Worm (Caenorhabditis elegans) whole organism, late embryonic: ENCODE data around the gene col-161.

Experiments used
- F13H6.1 ChIP-seq: sonication (generic microtip); optimal IDR thresholded peaks from 2 replicates; lab custom pipeline; 2016; ENCODE audit warnings: missing genetic modification characterization, missing compliant biosample characterization
- nhr-11 ChIP-seq: fragments of 150-350 bp; optimal IDR thresholded peaks from 2 replicates; lab custom pipeline; 2014; ENCODE audit warnings: missing biosample characterization, missing genetic modification characterization
- npax-4 ChIP-seq: sonication (generic microtip); optimal IDR thresholded peaks from 2 replicates; lab custom pipeline; 2016; ENCODE audit warnings: missing genetic modification characterization, missing compliant biosample characterization
- pag-3 ChIP-seq: sonication (generic microtip); optimal IDR thresholded peaks from 2 replicates; lab custom pipeline; 2016; ENCODE audit warnings: missing compliant biosample characterization, missing genetic modification characterization, borderline replicate concordance
- sox-2 ChIP-seq: fragments of 200-800 bp; sonication (Bioruptor generic); IDR thresholded peaks from 2 replicates; pipeline ENCODE4 v1.3.6; 2022; ENCODE audit warnings: missing genetic modification reagents, missing genetic modification characterization, missing compliant biosample characterization
- sox-4 ChIP-seq: sonication (generic microtip); optimal IDR thresholded peaks from 2 replicates; lab custom pipeline; 2017; ENCODE audit warnings: mild to moderate bottlenecking, missing genetic modification characterization, inconsistent platforms, missing compliant biosample characterization
- unc-55 ChIP-seq: sonication (generic microtip); optimal IDR thresholded peaks from 2 replicates; lab custom pipeline; 2017; ENCODE audit warnings: missing biosample characterization, missing genetic modification reagents, missing genetic modification characterization

ce11 chrV:13345867-13346328 is 28.1 kb upstream of the col-161 start, which contains the start of gene twk-43:
- TF ChIP-seq npax-4 (tag; lab: Kevin White, UChicago): no peak
- no peak for TF ChIP-seq sox-4 (tag; lab: Kevin White, UChicago)
- TF ChIP-seq F13H6.1 (tag; lab: Kevin White, UChicago): no peak
- no peak for TF ChIP-seq sox-2
- no peak for TF ChIP-seq pag-3 (tag; lab: Kevin White, UChicago)
- peak; percentile 43 for TF ChIP-seq unc-55
- no peak for TF ChIP-seq nhr-11 (tag; lab: Kevin White, UChicago)
